Fruit fly (Drosophila melanogaster): ENCODE results near the gene hb.
A peak's percentile ranks its signal among the peaks of the same experiment; 100 is the strongest.

Gene hb

DNA sequence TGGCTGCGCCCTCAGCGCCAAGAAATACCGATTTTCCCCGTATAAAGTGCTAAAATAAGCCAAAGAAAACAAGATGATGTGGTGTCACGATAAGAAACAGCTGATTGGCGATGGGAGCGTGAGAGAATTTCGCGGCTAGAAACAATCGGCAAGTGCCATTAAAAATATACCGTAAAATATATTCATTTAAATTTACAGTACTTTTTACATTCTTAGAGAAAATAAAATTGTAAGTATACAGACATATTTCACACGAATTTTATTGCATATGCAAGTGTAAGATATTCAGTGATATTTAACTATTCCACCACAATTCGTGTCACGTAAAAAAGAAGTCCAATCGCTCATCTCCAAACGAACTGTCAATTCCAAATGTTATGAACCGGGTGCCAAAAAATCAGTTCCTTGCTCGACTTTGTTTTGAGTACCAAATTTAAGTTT lies 21.0 kb downstream of the hb start, which contains the start of the genes Unc50, CG11755 and CG8043 (continued):
- peak; percentile 15 for TF ChIP-seq fd102C (GFP tag; optimal IDR thresholded peaks at IDR 0.05)
- peak; percentile 92 for TF ChIP-seq bbx (GFP tag; IDR thresholded peaks at IDR 0.05; ENCODE audit: partially characterized antibody)
- TF ChIP-seq CG9609 (GFP tag; optimal IDR thresholded peaks at IDR 0.05), result peak; percentile 68
- TF ChIP-seq CG34422 (GFP tag; IDR thresholded peaks at IDR 0.05), result no peak
- no peak for TF ChIP-seq dan (GFP tag; IDR thresholded peaks at IDR 0.05)
- TF ChIP-seq cg (GFP tag; optimal IDR thresholded peaks at IDR 0.05), result no peak
- peak; percentile 19 for TF ChIP-seq CG31365 (tag; optimal IDR thresholded peaks at IDR 0.05)
- peak; percentile 86 for TF ChIP-seq hkb (optimal IDR thresholded peaks at IDR 0.05)
- TF ChIP-seq hkb (GFP tag; IDR thresholded peaks at IDR 0.05), result peak; percentile 72
- TF ChIP-seq hb (GFP tag; IDR thresholded peaks at IDR 0.05; ENCODE audit: partially characterized antibody), result peak; percentile 99
- TF ChIP-seq HHEX (GFP tag; optimal IDR thresholded peaks at IDR 0.05), result peak; percentile 56
- peak; percentile 48; the same call in 1 of the 2 replicates for TF ChIP-seq seq (GFP tag; IDR thresholded peaks at IDR 0.05)
- TF ChIP-seq sisA (GFP tag; IDR thresholded peaks at IDR 0.05), result peak; percentile 73
- peak; percentile 19 for TF ChIP-seq trh (GFP tag; optimal IDR thresholded peaks at IDR 0.05)
- TF ChIP-seq Nf-YA (GFP tag; IDR thresholded peaks at IDR 0.05), result no peak
- 0 out of 2 replicates have a peak, but pooled peaks have one; percentile 33 for TF ChIP-seq ara (GFP tag; IDR thresholded peaks at IDR 0.05)
- peak; percentile 89 for TF ChIP-seq CG14710 (tag; optimal IDR thresholded peaks at IDR 0.05)
- peak; percentile 49 for TF ChIP-seq cwo (GFP tag; optimal IDR thresholded peaks at IDR 0.05)
- no peak for TF ChIP-seq CG17912 (GFP tag; optimal IDR thresholded peaks at IDR 0.05)
- TF ChIP-seq dati (GFP tag; IDR thresholded peaks at IDR 0.05), result no peak
- TF ChIP-seq CG9797 (GFP tag; optimal IDR thresholded peaks at IDR 0.05), result peak; percentile 84
- peak; percentile 76 for TF ChIP-seq Mad (GFP tag; optimal IDR thresholded peaks at IDR 0.05)
- TF ChIP-seq gce (GFP tag; IDR thresholded peaks at IDR 0.05), result no peak
- peak; percentile 78 for TF ChIP-seq CG10543 (GFP tag; optimal IDR thresholded peaks at IDR 0.05)
- peak; percentile 25 for TF ChIP-seq NK7.1 (GFP tag; optimal IDR thresholded peaks at IDR 0.05)
- no peak for TF ChIP-seq eve (GFP tag; optimal IDR thresholded peaks at IDR 0.05)
- TF ChIP-seq luna (GFP tag; optimal IDR thresholded peaks at IDR 0.05), result peak; percentile 48
- peak; percentile 23 for TF ChIP-seq Atf3 (GFP tag; optimal IDR thresholded peaks at IDR 0.05)
- TF ChIP-seq CG8388 (GFP tag; optimal IDR thresholded peaks at IDR 0.05), result peak; percentile 86
- peak; percentile 30 for TF ChIP-seq Dp (GFP tag; optimal IDR thresholded peaks at IDR 0.05)
- peak; percentile 53 for TF ChIP-seq CG15011 (GFP tag; optimal IDR thresholded peaks at IDR 0.05)
- peak; percentile 65 for TF ChIP-seq fd3F (GFP tag; optimal IDR thresholded peaks at IDR 0.05)
- TF ChIP-seq Bgb (GFP tag; IDR thresholded peaks at IDR 0.05; ENCODE audit: partially characterized antibody), result peak; percentile 93
- peak; percentile 99 for TF ChIP-seq CG13287 (GFP tag; IDR thresholded peaks at IDR 0.05; ENCODE audit: partially characterized antibody)
- TF ChIP-seq D (optimal IDR thresholded peaks at IDR 0.05), result no peak
- peak; percentile 42 for TF ChIP-seq D (GFP tag; optimal IDR thresholded peaks at IDR 0.05)
- TF ChIP-seq sob (GFP tag; IDR thresholded peaks at IDR 0.05), result peak; percentile 81
- peak; percentile 53; the same call in 1 of the 2 replicates for TF ChIP-seq CG11085 (GFP tag; IDR thresholded peaks at IDR 0.05)
- peak; percentile 78 for TF ChIP-seq Chrac-16 (GFP tag; optimal IDR thresholded peaks at IDR 0.05)
- no peak for TF ChIP-seq Lpt (GFP tag; optimal IDR thresholded peaks at IDR 0.05)
- peak; percentile 99 for TF ChIP-seq CG34224 (GFP tag; IDR thresholded peaks at IDR 0.05; ENCODE audit: partially characterized antibody)
- peak; percentile 80 for TF ChIP-seq CG18262 (tag; optimal IDR thresholded peaks at IDR 0.05)
- peak; percentile 99 for TF ChIP-seq row (GFP tag; IDR thresholded peaks at IDR 0.05)
- peak; percentile 82 for TF ChIP-seq CG9727 (GFP tag; optimal IDR thresholded peaks at IDR 0.05)
- TF ChIP-seq CG2875 (GFP tag; optimal IDR thresholded peaks at IDR 0.05), result peak; percentile 51
- TF ChIP-seq fu2 (GFP tag; optimal IDR thresholded peaks at IDR 0.05), result peak; percentile 44
- peak; percentile 59 for TF ChIP-seq CG7372 (GFP tag; IDR thresholded peaks at IDR 0.05)
- no peak for TF ChIP-seq CG11696 (GFP tag; IDR thresholded peaks at IDR 0.05)
- TF ChIP-seq Hr39 (optimal IDR thresholded peaks at IDR 0.05), result no peak
- TF ChIP-seq usp (GFP tag; optimal IDR thresholded peaks at IDR 0.05), result no peak
- no peak; the same call in 2 of the 3 replicates for TF ChIP-seq CG2889 (GFP tag; IDR thresholded peaks at IDR 0.05)
- no peak for TF ChIP-seq wek (GFP tag; optimal IDR thresholded peaks at IDR 0.05)

Measured in whole organism, embryonic.